Worm (Caenorhabditis elegans): ENCODE data around the gene grsp-1.

- TF ChIP-seq ztf-11 (tag; optimal IDR thresholded peaks at IDR 0.05), result no peak
- TF ChIP-seq nhr-12 (tag; optimal IDR thresholded peaks at IDR 0.05), result no peak
- TF ChIP-seq elt-3 (tag; optimal IDR thresholded peaks at IDR 0.05), result no peak
- TF ChIP-seq fos-1 (tag; optimal IDR thresholded peaks at IDR 0.05), result peak; percentile 43
- no peak for TF ChIP-seq nhr-11 (tag; optimal IDR thresholded peaks at IDR 0.05)
- no peak for TF ChIP-seq egl-27 (tag; optimal IDR thresholded peaks at IDR 0.05)
- TF ChIP-seq ceh-16 (tag; optimal IDR thresholded peaks at IDR 0.05), result peak; percentile 28
- TF ChIP-seq mab-5 (tag; optimal IDR thresholded peaks at IDR 0.05), result peak; percentile 22
- TF ChIP-seq F13H6.1 (tag; optimal IDR thresholded peaks at IDR 0.05), result peak; percentile 46
- TF ChIP-seq nhr-25 (tag; optimal IDR thresholded peaks at IDR 0.05), result peak; percentile 73
- no peak for TF ChIP-seq ceh-82 (tag; optimal IDR thresholded peaks at IDR 0.05)
Measured at ce11 chrV:19622440-19622914, 13.2 kb downstream of the grsp-1 start, which contains the start of gene Y43F8C.3.

All from whole organism, L2 larva.